Worm (Caenorhabditis elegans): ENCODE results near the gene ins-17.

DNA sequence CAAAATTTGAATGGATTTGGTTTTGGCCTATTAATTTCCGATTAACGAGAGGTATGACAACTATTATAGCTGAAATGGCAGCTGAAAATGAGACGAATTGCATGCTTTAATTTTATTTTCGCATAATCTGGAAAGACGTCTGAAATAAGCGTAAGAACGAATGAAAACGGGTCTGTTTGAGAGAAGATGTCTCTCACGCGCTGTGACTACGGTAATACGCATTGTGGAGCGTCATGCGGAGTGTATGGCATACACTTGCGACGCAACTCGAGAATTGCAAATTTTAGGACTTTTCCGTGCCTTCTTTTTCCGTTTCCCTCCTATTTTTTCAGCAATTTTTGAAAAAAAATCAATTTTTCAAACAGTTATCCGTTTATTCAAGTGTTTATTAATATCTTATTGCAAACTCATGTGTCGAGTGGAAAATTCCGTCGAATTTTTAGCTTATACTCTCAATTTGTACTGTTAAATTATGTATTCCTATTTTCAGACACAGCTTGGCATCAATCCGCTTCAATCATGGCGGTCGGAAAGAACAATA, 1.9 kb downstream of the ins-17 start, which contains the start of gene rps-1:
- TF ChIP-seq elt-3 (tag; optimal IDR thresholded peaks at IDR 0.05) (no peak), ceh-82 (tag; optimal IDR thresholded peaks at IDR 0.05) (peak; percentile 94), zag-1 (tag; optimal IDR thresholded peaks at IDR 0.05) (peak; percentile 96), nhr-237 (tag; optimal IDR thresholded peaks at IDR 0.05) (peak; percentile 89), aly-2 (tag; optimal IDR thresholded peaks at IDR 0.05) (peak; percentile 89), ama-1 (optimal IDR thresholded peaks at IDR 0.05) (peak; percentile 47), lsy-2 (tag; optimal IDR thresholded peaks at IDR 0.05) (peak; percentile 100), mab-5 (tag; optimal IDR thresholded peaks at IDR 0.05) (peak; percentile 97)
